8 worm cellular contexts compared by ENCODE assay signal in genomic region chrV:7728003-7728678, ce11.
TF ChIP-seq lines count a peak whose summit lies in the region.

No protein-coding gene starts in this region.

TF ChIP-seq in whole organism, L1 larva, 84 proteins besides CTCF, POLR2A, EP300 and RAD21 (continues in another document):
- TF ChIP-seq hlh-4 (tag; optimal IDR thresholded peaks at IDR 0.05; lab: Kevin White, UChicago) (peak; percentile 19), ceh-82 (tag; optimal IDR thresholded peaks at IDR 0.05; lab: Kevin White, UChicago) (peak; percentile 29 to 81 (median 41)), lir-3 (tag; optimal IDR thresholded peaks at IDR 0.05; lab: Kevin White, UChicago; ENCODE audit: poor library complexity) (no peak), nhr-20 (tag; optimal IDR thresholded peaks at IDR 0.05; lab: Kevin White, UChicago) (peak; percentile 75), ztf-4 (tag; optimal IDR thresholded peaks at IDR 0.05; lab: Kevin White, UChicago) (peak; percentile 36), grh-1 (GFP tag; IDR thresholded peaks at IDR 0.05; lab: Robert Waterston, UW) (peak; percentile 18; the same call in 1 of the 2 replicates), mab-9 (GFP tag; IDR thresholded peaks at IDR 0.05; lab: Robert Waterston, UW) (no peak), C34B4.2 (tag; optimal IDR thresholded peaks at IDR 0.05; lab: Kevin White, UChicago) (no peak), lin-39 (tag; optimal IDR thresholded peaks at IDR 0.05; lab: Kevin White, UChicago) (peak; percentile 24), nhr-19 (GFP tag; conservative IDR thresholded peaks at IDR 0.05; lab: Robert Waterston, UW) (peak; percentile 71), unc-98 (GFP tag; IDR thresholded peaks at IDR 0.05; lab: Robert Waterston, UW) (peak; percentile 49; the same call in 1 of the 2 replicates)

TF ChIP-seq in whole organism, L2 larva, 48 proteins besides CTCF, POLR2A, EP300 and RAD21 (continues in another document):
- TF ChIP-seq nhr-25 (tag; optimal IDR thresholded peaks at IDR 0.05; lab: Kevin White, UChicago) (peak; percentile 52), zag-1 (tag; optimal IDR thresholded peaks at IDR 0.05; lab: Kevin White, UChicago) (peak; percentile 93), elt-1 (tag; optimal IDR thresholded peaks at IDR 0.05; lab: Kevin White, UChicago) (no peak), unc-55 (GFP tag; optimal IDR thresholded peaks at IDR 0.05; lab: Kevin White, UChicago) (peak; percentile 88), sem-4 (tag; optimal IDR thresholded peaks at IDR 0.05; lab: Kevin White, UChicago) (peak; percentile 50), C34F6.9 (tag; optimal IDR thresholded peaks at IDR 0.05; lab: Kevin White, UChicago) (peak; percentile 94), nhr-77 (tag; optimal IDR thresholded peaks at IDR 0.05; lab: Kevin White, UChicago) (no peak), ceh-82 (tag; optimal IDR thresholded peaks at IDR 0.05; lab: Kevin White, UChicago) (no peak), mdl-1 (tag; optimal IDR thresholded peaks at IDR 0.05; lab: Kevin White, UChicago) (peak; percentile 68), skn-1 (tag; optimal IDR thresholded peaks at IDR 0.05; lab: Kevin White, UChicago) (no peak), aly-2 (tag; optimal IDR thresholded peaks at IDR 0.05; lab: Kevin White, UChicago) (no peak), lin-39 (tag; optimal IDR thresholded peaks at IDR 0.05; lab: Kevin White, UChicago) (no peak)

TF ChIP-seq in whole organism, L3 larva, 47 proteins besides CTCF, POLR2A, EP300 and RAD21 (continues in another document):
- peak; percentile 67 for TF ChIP-seq jun-1 (tag; optimal IDR thresholded peaks at IDR 0.05; lab: Kevin White, UChicago)
- no peak for TF ChIP-seq ZK546.5 (tag; optimal IDR thresholded peaks at IDR 0.05; lab: Kevin White, UChicago)
- peak; percentile 55 for TF ChIP-seq ceh-82 (tag; optimal IDR thresholded peaks at IDR 0.05; lab: Kevin White, UChicago)
- TF ChIP-seq fkh-2 (tag; optimal IDR thresholded peaks at IDR 0.05; lab: Kevin White, UChicago): no peak
- peak; percentile 41 for TF ChIP-seq egl-5 (tag; optimal IDR thresholded peaks at IDR 0.05; lab: Kevin White, UChicago)
- peak; percentile 20 for TF ChIP-seq skn-1 (tag; optimal IDR thresholded peaks at IDR 0.05; lab: Kevin White, UChicago)
- peak; percentile 46 for TF ChIP-seq nhr-11 (tag; optimal IDR thresholded peaks at IDR 0.05; lab: Kevin White, UChicago)
- TF ChIP-seq lin-39 (tag; optimal IDR thresholded peaks at IDR 0.05; lab: Kevin White, UChicago): peak; percentile 72
- peak; percentile 56 for TF ChIP-seq lin-15B (tag; optimal IDR thresholded peaks at IDR 0.05; lab: Kevin White, UChicago)
- peak; percentile 91 for TF ChIP-seq tbx-2 (tag; optimal IDR thresholded peaks at IDR 0.05; lab: Kevin White, UChicago)
- TF ChIP-seq elt-3 (tag; optimal IDR thresholded peaks at IDR 0.05; lab: Kevin White, UChicago): no peak
- peak; percentile 26 for TF ChIP-seq pha-4 (tag; optimal IDR thresholded peaks at IDR 0.05; lab: Kevin White, UChicago)

TF ChIP-seq in whole organism, L4 larva, 104 proteins besides CTCF, POLR2A, EP300 and RAD21 (continues in another document):
- TF ChIP-seq ZK546.5 (tag; optimal IDR thresholded peaks at IDR 0.05; lab: Kevin White, UChicago): no peak
- no peak for TF ChIP-seq R02D3.7 (tag; optimal IDR thresholded peaks at IDR 0.05; lab: Kevin White, UChicago)
- no peak for TF ChIP-seq cey-2 (tag; optimal IDR thresholded peaks at IDR 0.05; lab: Kevin White, UChicago; ENCODE audit: borderline replicate concordance, insufficient read depth)
- TF ChIP-seq skn-1 (tag; optimal IDR thresholded peaks at IDR 0.05; lab: Kevin White, UChicago): no peak
- peak; percentile 81 for TF ChIP-seq F37D6.2 (tag; optimal IDR thresholded peaks at IDR 0.05; lab: Kevin White, UChicago)
- peak; percentile 99 for TF ChIP-seq aha-1 (tag; lab: Kevin White, UChicago)
- no peak for TF ChIP-seq lim-7 (GFP tag; IDR thresholded peaks at IDR 0.05; lab: Robert Waterston, UW)
- TF ChIP-seq mxl-2 (GFP tag; conservative IDR thresholded peaks at IDR 0.05; lab: Robert Waterston, UW): 0 out of 2 replicates have a peak, but pooled peaks have one; percentile 9
- no peak for TF ChIP-seq ztf-7 (tag; optimal IDR thresholded peaks at IDR 0.05; lab: Kevin White, UChicago)
- TF ChIP-seq mep-1 (tag; optimal IDR thresholded peaks at IDR 0.05; lab: Kevin White, UChicago): peak; percentile 57
- peak; percentile 48 for TF ChIP-seq ces-1 (GFP tag; optimal IDR thresholded peaks at IDR 0.05; lab: Kevin White, UChicago)
- TF ChIP-seq lin-13 (GFP tag; optimal IDR thresholded peaks at IDR 0.05; lab: Kevin White, UChicago): peak; percentile 22

TF ChIP-seq in whole organism, late embryonic, 69 proteins besides CTCF, POLR2A, EP300 and RAD21 (continues in another document):
- peak; percentile 32 for TF ChIP-seq dve-1 (tag; optimal IDR thresholded peaks at IDR 0.05; lab: Kevin White, UChicago)
- TF ChIP-seq unc-42 (tag; optimal IDR thresholded peaks at IDR 0.05; lab: Kevin White, UChicago): peak; percentile 95
- TF ChIP-seq ahr-1 (tag; optimal IDR thresholded peaks at IDR 0.05; lab: Kevin White, UChicago): no peak
- TF ChIP-seq hlh-30 (tag; optimal IDR thresholded peaks at IDR 0.05; lab: Kevin White, UChicago; ENCODE audit: insufficient read depth): no peak
- no peak for TF ChIP-seq ttx-3 (tag; optimal IDR thresholded peaks at IDR 0.05; lab: Kevin White, UChicago)
- no peak for TF ChIP-seq C38D4.7 (GFP tag; optimal IDR thresholded peaks at IDR 0.05; lab: Kevin White, UChicago)
- no peak for TF ChIP-seq C08G9.2 (tag; optimal IDR thresholded peaks at IDR 0.05; lab: Kevin White, UChicago)
- no peak for TF ChIP-seq pag-3 (tag; optimal IDR thresholded peaks at IDR 0.05; lab: Kevin White, UChicago; ENCODE audit: borderline replicate concordance)
- TF ChIP-seq ceh-14 (tag; optimal IDR thresholded peaks at IDR 0.05; lab: Kevin White, UChicago): peak; percentile 92
- no peak for TF ChIP-seq sdc-2 (tag; optimal IDR thresholded peaks at IDR 0.05; lab: Kevin White, UChicago)
- no peak for TF ChIP-seq sox-4 (tag; optimal IDR thresholded peaks at IDR 0.05; lab: Kevin White, UChicago)
- TF ChIP-seq unc-86 (tag; optimal IDR thresholded peaks at IDR 0.05; lab: Kevin White, UChicago): no peak

TF ChIP-seq in whole organism, midembryonic, 9 proteins besides CTCF, POLR2A, EP300 and RAD21:
- no peak for TF ChIP-seq ztf-23 (GFP tag; IDR thresholded peaks at IDR 0.05; lab: Robert Waterston, UW)
- TF ChIP-seq T22C8.4 (GFP tag; IDR thresholded peaks at IDR 0.05; lab: Robert Waterston, UW): no peak; the same call in 1 of the 2 replicates
- TF ChIP-seq tab-1 (GFP tag; IDR thresholded peaks at IDR 0.05; lab: Robert Waterston, UW): no peak
- no peak for TF ChIP-seq ref-1 (GFP tag; conservative IDR thresholded peaks at IDR 0.05; lab: Robert Waterston, UW)
- TF ChIP-seq med-1 (GFP tag; optimal IDR thresholded peaks at IDR 0.05; lab: Kevin White, UChicago; ENCODE audit: insufficient read depth): no peak
- 0 out of 2 replicates have a peak, but pooled peaks have one; percentile 36 for TF ChIP-seq klf-2 (GFP tag; conservative IDR thresholded peaks at IDR 0.05; lab: Robert Waterston, UW)
- no peak for TF ChIP-seq ztf-29 (GFP tag; IDR thresholded peaks at IDR 0.05; lab: Robert Waterston, UW)
- 0 out of 2 replicates have a peak, but pooled peaks have one; percentile 41 for TF ChIP-seq flt-1 (GFP tag; IDR thresholded peaks at IDR 0.05; lab: Robert Waterston, UW)
- peak; percentile 48 for TF ChIP-seq cog-1 (tag; optimal IDR thresholded peaks at IDR 0.05; lab: Kevin White, UChicago)
TF ChIP-seq in whole organism, midembryonic: peak in this region for 3.

TF ChIP-seq in whole organism, mixed stage, embryonic, 35 proteins besides CTCF, POLR2A, EP300 and RAD21:
- TF ChIP-seq pha-4 (tag; optimal IDR thresholded peaks at IDR 0.05; lab: Kevin White, UChicago) (peak; percentile 16), hlh-1 (tag; optimal IDR thresholded peaks at IDR 0.05; lab: Kevin White, UChicago) (no peak), mab-5 (tag; optimal IDR thresholded peaks at IDR 0.05; lab: Kevin White, UChicago) (peak; percentile 49), unc-120 (tag; optimal IDR thresholded peaks at IDR 0.05; lab: Kevin White, UChicago; ENCODE audit: poor library complexity, severe bottlenecking) (peak; percentile 97), ces-1 (GFP tag; optimal IDR thresholded peaks at IDR 0.05; lab: Kevin White, UChicago) (peak; percentile 93), sptf-1 (tag; optimal IDR thresholded peaks at IDR 0.05; lab: Kevin White, UChicago) (peak; percentile 12), lsy-2 (tag; optimal IDR thresholded peaks at IDR 0.05; lab: Kevin White, UChicago) (peak; percentile 5), blmp-1 (tag; optimal IDR thresholded peaks at IDR 0.05; lab: Kevin White, UChicago) (peak; percentile 50), ham-2 (GFP tag; optimal IDR thresholded peaks at IDR 0.05; lab: Kevin White, UChicago) (peak; percentile 64), mls-2 (tag; optimal IDR thresholded peaks at IDR 0.05; lab: Kevin White, UChicago) (peak; percentile 58), M03D4.4 (tag; optimal IDR thresholded peaks at IDR 0.05; lab: Kevin White, UChicago) (no peak)

TF ChIP-seq in whole organism, young adult, 124 proteins besides CTCF, POLR2A, EP300 and RAD21 (continues in another document):
- TF ChIP-seq attf-3 (GFP tag; conservative IDR thresholded peaks at IDR 0.05; lab: Robert Waterston, UW): no peak
- peak in 1 of 3 experiments; percentile 77 for TF ChIP-seq lin-35 (GFP tag; optimal IDR thresholded peaks at IDR 0.05; lab: Kevin White, UChicago)
- TF ChIP-seq K12H6.12 (tag; optimal IDR thresholded peaks at IDR 0.05; lab: Kevin White, UChicago): peak; percentile 94
- TF ChIP-seq somi-1 (GFP tag; optimal IDR thresholded peaks at IDR 0.05; lab: Kevin White, UChicago): peak; percentile 46
- peak; percentile 78; the same call in 1 of the 2 replicates for TF ChIP-seq egrh-3 (GFP tag; IDR thresholded peaks at IDR 0.05; lab: Robert Waterston, UW)
- no peak for TF ChIP-seq hsf-1 (GFP tag; IDR thresholded peaks at IDR 0.05; lab: Robert Waterston, UW)
- peak; percentile 22 for TF ChIP-seq athp-1 (tag; optimal IDR thresholded peaks at IDR 0.05; lab: Kevin White, UChicago)
- peak; percentile 53 for TF ChIP-seq attf-5 (GFP tag; optimal IDR thresholded peaks at IDR 0.05; lab: Kevin White, UChicago)
- TF ChIP-seq let-607 (tag; optimal IDR thresholded peaks at IDR 0.05; lab: Kevin White, UChicago): peak; percentile 2 to 23
- no peak for TF ChIP-seq Y56A3A.18 (GFP tag; IDR thresholded peaks at IDR 0.05; lab: Robert Waterston, UW)
- peak; percentile 99 for TF ChIP-seq zfh-2 (GFP tag; conservative IDR thresholded peaks at IDR 0.05; lab: Robert Waterston, UW)
- 0 out of 2 replicates have a peak, but pooled peaks have one; percentile 46 for TF ChIP-seq K11D2.4 (GFP tag; IDR thresholded peaks at IDR 0.05; lab: Robert Waterston, UW)
- no peak for TF ChIP-seq snpc-4 (GFP tag; optimal IDR thresholded peaks at IDR 0.05; lab: Kevin White, UChicago)
- TF ChIP-seq snpc-4 (tag; optimal IDR thresholded peaks at IDR 0.05; lab: Kevin White, UChicago): peak in 2 of 4 experiments; percentile 22 to 54
- TF ChIP-seq mcd-1 (GFP tag; IDR thresholded peaks at IDR 0.05; lab: Robert Waterston, UW): peak; percentile 67
- TF ChIP-seq rcor-1 (GFP tag; IDR thresholded peaks at IDR 0.05; lab: Robert Waterston, UW): no peak
- no peak for TF ChIP-seq lsl-1 (GFP tag; optimal IDR thresholded peaks at IDR 0.05; lab: Kevin White, UChicago)
- TF ChIP-seq F57C9.4 (tag; optimal IDR thresholded peaks at IDR 0.05; lab: Kevin White, UChicago): no peak
- peak; percentile 24 for TF ChIP-seq die-1 (tag; optimal IDR thresholded peaks at IDR 0.05; lab: Kevin White, UChicago)
